Fruit fly (Drosophila melanogaster): ENCODE results near the gene CG15572.

CG15572 gene

dm6 chrX:4268401-4268800 is at the start of gene CG15572:
TSS of gene CG15572 (plus strand) at chrX:4268701.
- TF ChIP-seq h (optimal IDR thresholded peaks at IDR 0.05) = no peak
- TF ChIP-seq psq (optimal IDR thresholded peaks at IDR 0.05) = no peak
- TF ChIP-seq ttk (optimal IDR thresholded peaks at IDR 0.05) = no peak
- TF ChIP-seq insv (optimal IDR thresholded peaks at IDR 0.05) = no peak
- no peak for TF ChIP-seq Sin3A (optimal IDR thresholded peaks at IDR 0.05)
- TF ChIP-seq Myc (optimal IDR thresholded peaks at IDR 0.05) = no peak

- TF ChIP-seq Sin3A (optimal IDR thresholded peaks at IDR 0.05) (no peak), ttk (optimal IDR thresholded peaks at IDR 0.05) (no peak), insv (optimal IDR thresholded peaks at IDR 0.05) (no peak), psq (optimal IDR thresholded peaks at IDR 0.05) (no peak), h (optimal IDR thresholded peaks at IDR 0.05) (no peak), Myc (optimal IDR thresholded peaks at IDR 0.05) (no peak)
Measured at dm6 chrX:4225020-4225419, 43.5 kb upstream of the CG15572 start.

DNA sequence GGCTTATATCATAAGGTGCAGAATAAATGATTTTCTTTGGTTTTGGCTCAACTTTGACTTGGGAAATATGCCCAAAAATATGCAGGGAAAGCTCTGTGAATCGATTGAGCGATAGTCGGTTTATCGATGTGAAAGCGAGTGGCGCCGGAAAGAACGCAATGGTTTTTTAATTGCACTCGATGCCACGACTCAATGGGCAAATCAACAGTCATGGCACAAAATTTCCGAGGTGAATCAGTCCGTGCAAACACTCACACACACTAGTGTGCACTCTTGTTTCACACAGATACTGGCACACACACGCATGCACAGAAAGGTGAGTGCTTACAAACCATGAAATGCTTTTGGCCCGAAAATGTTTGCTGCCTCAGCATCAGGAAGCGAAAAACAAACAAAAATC is 28.4 kb upstream of the CG15572 start:
- TF ChIP-seq insv (optimal IDR thresholded peaks at IDR 0.05) (no peak), Sin3A (optimal IDR thresholded peaks at IDR 0.05) (no peak), h (optimal IDR thresholded peaks at IDR 0.05) (no peak), Myc (optimal IDR thresholded peaks at IDR 0.05) (no peak), ttk (optimal IDR thresholded peaks at IDR 0.05) (no peak), psq (optimal IDR thresholded peaks at IDR 0.05) (no peak)

dm6 chrX:4242726-4243125 is 25.8 kb upstream of the CG15572 start, which contains the start of gene Femcoat:
TSS of gene Femcoat (minus strand) at chrX:4242826.
- TF ChIP-seq Myc (optimal IDR thresholded peaks at IDR 0.05) = no peak
- no peak for TF ChIP-seq psq (optimal IDR thresholded peaks at IDR 0.05)
- TF ChIP-seq Sin3A (optimal IDR thresholded peaks at IDR 0.05) = no peak
- no peak for TF ChIP-seq ttk (optimal IDR thresholded peaks at IDR 0.05)
- no peak for TF ChIP-seq h (optimal IDR thresholded peaks at IDR 0.05)
- TF ChIP-seq insv (optimal IDR thresholded peaks at IDR 0.05) = no peak

DNA sequence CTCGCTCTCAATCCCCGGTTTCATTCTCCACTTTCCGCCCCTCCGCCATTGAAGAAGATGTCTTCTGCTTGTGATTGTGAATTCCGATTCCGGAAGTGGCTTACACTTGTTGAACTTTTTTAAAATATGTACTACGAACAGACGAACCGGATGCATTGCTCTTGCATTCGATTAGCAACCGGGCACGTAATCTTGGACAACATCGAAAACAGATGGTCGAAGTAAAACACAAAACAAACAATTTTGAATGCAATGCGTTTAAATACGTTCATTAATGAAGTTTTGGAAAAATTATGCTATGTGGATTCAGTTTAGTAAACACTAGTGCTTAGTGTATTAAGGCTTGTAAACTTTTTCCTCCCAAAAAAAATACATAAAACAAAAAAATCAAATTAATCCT is 22.5 kb upstream of the CG15572 start, which contains the start of gene Muc4B:
TSS of gene Muc4B (minus strand) at position 101 of the 400 bp plus-strand sequence.
- TF ChIP-seq Myc (optimal IDR thresholded peaks at IDR 0.05) (no peak), h (optimal IDR thresholded peaks at IDR 0.05) (no peak), Sin3A (optimal IDR thresholded peaks at IDR 0.05) (no peak), psq (optimal IDR thresholded peaks at IDR 0.05) (no peak)

dm6 chrX:4247013-4247412 is 21.5 kb upstream of the CG15572 start, which contains the start of gene CG43134:
TSS of gene CG43134 (plus strand) at chrX:4247313.
- no peak for TF ChIP-seq Sin3A (optimal IDR thresholded peaks at IDR 0.05)

DNA sequence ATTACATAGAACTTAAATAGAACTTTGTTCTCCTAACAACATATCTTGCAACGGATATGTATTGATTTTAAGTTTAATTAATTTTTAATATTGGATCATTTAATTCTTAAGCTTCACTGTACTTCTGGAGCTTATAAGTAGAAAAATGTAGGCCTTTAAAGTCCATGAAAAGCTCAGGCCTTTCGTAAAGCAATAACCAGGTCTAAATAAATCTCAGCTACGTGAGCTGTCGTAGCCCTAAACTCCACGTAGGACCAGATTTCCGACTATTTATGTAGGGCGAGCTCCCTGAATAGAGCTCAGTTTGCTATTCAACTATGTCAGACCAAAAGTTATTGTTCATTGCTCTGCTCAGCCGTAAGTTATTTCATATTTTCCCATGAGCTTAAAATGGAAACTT is 20.4 kb upstream of the CG15572 start, which contains the start of gene CG43135:
TSS of gene CG43135 (plus strand) at position 301 of the 400 bp plus-strand sequence.
- TF ChIP-seq insv (optimal IDR thresholded peaks at IDR 0.05) (no peak), Myc (optimal IDR thresholded peaks at IDR 0.05) (no peak), psq (optimal IDR thresholded peaks at IDR 0.05) (no peak), Sin3A (optimal IDR thresholded peaks at IDR 0.05) (no peak), ttk (optimal IDR thresholded peaks at IDR 0.05) (no peak), h (optimal IDR thresholded peaks at IDR 0.05) (no peak)

dm6 chrX:4252690-4253089 is 15.8 kb upstream of the CG15572 start, which contains the start of gene CG15576:
TSS of gene CG15576 (minus strand) at chrX:4252790.
- TF ChIP-seq ttk (optimal IDR thresholded peaks at IDR 0.05) (no peak), Myc (optimal IDR thresholded peaks at IDR 0.05) (no peak), psq (optimal IDR thresholded peaks at IDR 0.05) (no peak), insv (optimal IDR thresholded peaks at IDR 0.05) (no peak), Sin3A (optimal IDR thresholded peaks at IDR 0.05) (no peak), h (optimal IDR thresholded peaks at IDR 0.05) (no peak)

DNA sequence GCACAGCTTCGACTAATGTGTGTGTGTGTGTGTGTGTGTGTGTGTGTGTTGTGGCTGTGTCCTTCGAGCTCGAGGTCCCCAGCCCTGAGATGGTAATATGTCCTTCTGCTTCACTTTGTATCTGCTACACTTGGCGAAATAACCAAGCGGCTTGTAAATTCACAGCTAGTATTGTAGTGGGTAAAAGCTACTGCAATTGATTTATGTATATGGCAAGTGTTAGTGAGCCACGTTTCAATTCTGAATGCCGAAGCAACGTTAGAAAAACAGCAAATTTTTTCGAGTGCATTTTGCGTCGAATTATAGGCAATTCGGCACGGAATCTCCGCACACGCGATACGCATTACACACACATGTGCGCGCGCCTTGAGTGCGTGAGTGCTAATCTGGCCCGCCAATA is 5.8 kb upstream of the CG15572 start:
- TF ChIP-seq h (optimal IDR thresholded peaks at IDR 0.05) (no peak), Myc (optimal IDR thresholded peaks at IDR 0.05) (no peak), ttk (optimal IDR thresholded peaks at IDR 0.05) (no peak), insv (optimal IDR thresholded peaks at IDR 0.05) (no peak), psq (optimal IDR thresholded peaks at IDR 0.05) (no peak), Sin3A (optimal IDR thresholded peaks at IDR 0.05) (no peak)

- TF ChIP-seq Sin3A (optimal IDR thresholded peaks at IDR 0.05) (no peak), Myc (optimal IDR thresholded peaks at IDR 0.05) (no peak), psq (optimal IDR thresholded peaks at IDR 0.05) (no peak)
Measured at dm6 chrX:4264319-4264718, 4.2 kb upstream of the CG15572 start.

dm6 chrX:4265327-4265726 is 3.2 kb upstream of the CG15572 start:
- TF ChIP-seq Myc (optimal IDR thresholded peaks at IDR 0.05) (no peak), psq (optimal IDR thresholded peaks at IDR 0.05) (no peak), insv (optimal IDR thresholded peaks at IDR 0.05) (no peak), ttk (optimal IDR thresholded peaks at IDR 0.05) (no peak), h (optimal IDR thresholded peaks at IDR 0.05) (no peak), Sin3A (optimal IDR thresholded peaks at IDR 0.05) (no peak)

DNA sequence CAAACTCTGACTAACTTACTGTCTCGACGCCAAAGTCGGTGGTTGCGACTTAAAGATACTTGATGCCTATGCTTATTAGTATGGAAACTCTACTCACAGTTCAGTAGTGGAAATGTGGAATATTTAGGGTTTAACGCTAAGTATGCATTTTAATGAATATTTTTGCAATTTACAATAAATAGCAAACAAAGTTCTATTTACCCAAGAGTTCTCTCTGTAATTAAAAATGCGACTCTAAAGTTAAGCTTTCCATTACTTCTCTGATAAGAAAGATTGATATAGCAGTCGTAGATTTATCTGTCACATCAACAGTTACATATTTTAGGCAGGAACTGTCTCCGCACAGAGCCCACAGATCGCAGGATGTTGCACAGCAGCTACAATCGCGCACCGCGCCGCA is 2.7 kb upstream of the CG15572 start, which contains the start of gene CG12691:
TSS of gene CG12691 (plus strand) at position 301 of the 400 bp plus-strand sequence.
- TF ChIP-seq Myc (optimal IDR thresholded peaks at IDR 0.05) = no peak
- TF ChIP-seq Sin3A (optimal IDR thresholded peaks at IDR 0.05) = no peak
- TF ChIP-seq insv (optimal IDR thresholded peaks at IDR 0.05) = no peak
- no peak for TF ChIP-seq ttk (optimal IDR thresholded peaks at IDR 0.05)
- TF ChIP-seq h (optimal IDR thresholded peaks at IDR 0.05) = no peak
- TF ChIP-seq psq (optimal IDR thresholded peaks at IDR 0.05) = no peak

dm6 chrX:4273499-4273898 is 5.0 kb downstream of the CG15572 start:
- no peak for TF ChIP-seq ttk (optimal IDR thresholded peaks at IDR 0.05)

- TF ChIP-seq h (optimal IDR thresholded peaks at IDR 0.05) = no peak
- TF ChIP-seq psq (optimal IDR thresholded peaks at IDR 0.05) = no peak
- TF ChIP-seq Myc (optimal IDR thresholded peaks at IDR 0.05) = no peak
- no peak for TF ChIP-seq insv (optimal IDR thresholded peaks at IDR 0.05)
- TF ChIP-seq ttk (optimal IDR thresholded peaks at IDR 0.05) = no peak
- TF ChIP-seq Sin3A (optimal IDR thresholded peaks at IDR 0.05) = no peak
Measured at dm6 chrX:4276900-4277299, 8.4 kb downstream of the CG15572 start, which contains the start of gene CG15577. TSS of gene CG15577 (minus strand) at chrX:4277000.
